Worm (Caenorhabditis elegans) whole organism, young adult: ENCODE measurements around the gene M151.2.

Source experiments
- ama-1 ChIP-seq, 3 experiments: fragments of 150-350 bp in 1 of 3; sonication (generic microtip) in 2 of 3; optimal IDR thresholded peaks; 2 replicates each; lab custom pipeline; 2014 to 2018; ENCODE audit warnings: missing biosample characterization in 2 of 3, missing genetic modification characterization in 2 of 3, missing genetic modification reagents in 2 of 3
- chd-7 ChIP-seq: sonication (generic microtip); optimal IDR thresholded peaks from 2 replicates; lab custom pipeline; 2016; ENCODE audit warnings: mild to moderate bottlenecking, missing genetic modification characterization, moderate library complexity, missing compliant biosample characterization
- madf-6 ChIP-seq: fragments of 200-800 bp; sonication (Bioruptor generic); IDR thresholded peaks from 2 replicates; pipeline ENCODE4 v1.3.6; 2022; ENCODE audit warnings: missing genetic modification reagents, missing genetic modification characterization, missing compliant biosample characterization
- mes-4 ChIP-seq: sonication (generic microtip); optimal IDR thresholded peaks from 2 replicates; lab custom pipeline; 2016; ENCODE audit warnings: missing genotype, missing genetic modification characterization, missing compliant biosample characterization
- rec-8 ChIP-seq, 2 experiments: sonication (generic microtip); optimal IDR thresholded peaks; 2 replicates each; lab custom pipeline; 2016; ENCODE audit warnings: mild to moderate bottlenecking in 2 of 2, missing genetic modification characterization in 2 of 2, missing genetic modification reagents in 2 of 2, missing genotype in 2 of 2, missing biosample characterization in 1 of 2, missing compliant biosample characterization in 1 of 2, moderate library complexity in 1 of 2
- unc-62 ChIP-seq: fragments of 150-350 bp; optimal IDR thresholded peaks from 2 replicates; lab custom pipeline; 2014; ENCODE audit warnings: missing biosample characterization, missing genetic modification reagents, missing genetic modification characterization

DNA sequence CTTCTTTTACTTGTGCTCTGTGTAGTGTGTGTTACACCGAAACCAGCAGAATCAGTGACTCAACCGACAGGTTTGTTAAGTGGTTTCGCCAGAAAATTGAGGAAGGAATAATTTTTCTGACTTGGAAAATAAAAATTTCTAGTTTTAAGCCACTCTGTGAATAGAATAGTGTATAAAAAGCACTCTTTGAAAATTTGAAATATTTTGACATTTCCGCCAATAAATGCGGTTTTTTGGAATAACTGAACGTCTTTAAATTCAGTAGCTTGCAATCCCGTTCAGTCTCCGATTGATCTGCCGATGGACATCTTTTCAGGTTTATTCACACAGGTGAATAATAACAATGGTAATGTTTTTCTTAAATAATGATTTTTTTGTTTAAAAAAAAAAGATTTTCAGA, 33.6 kb downstream of the M151.2 start, which contains the start of gene F19B10.3:
- no peak for TF ChIP-seq rec-8 (tag; optimal IDR thresholded peaks at IDR 0.05; lab: Kevin White, UChicago)
- TF ChIP-seq mes-4 (tag; lab: Kevin White, UChicago) = no peak
- no peak for TF ChIP-seq unc-62 (GFP tag; lab: Kevin White, UChicago)
- TF ChIP-seq chd-7 (tag; lab: Kevin White, UChicago) = no peak
- TF ChIP-seq ama-1 (optimal IDR thresholded peaks at IDR 0.05; lab: Kevin White, UChicago) = no peak
- no peak for TF ChIP-seq ama-1 (GFP tag; optimal IDR thresholded peaks at IDR 0.05; lab: Kevin White, UChicago)
- TF ChIP-seq madf-6 (GFP tag; lab: Robert Waterston, UW) = no peak
